Worm (Caenorhabditis elegans) whole organism, L2 larva: ENCODE data around the gene nspg-10.

ENCODE experiments used
- F13H6.1 ChIP-seq: sonication (generic microtip); optimal IDR thresholded peaks from 2 replicates; lab custom pipeline; 2016; ENCODE audit warnings: missing genetic modification characterization, missing compliant biosample characterization
- ceh-82 ChIP-seq: fragments of 150-350 bp; optimal IDR thresholded peaks from 2 replicates; lab custom pipeline; 2014; ENCODE audit warnings: missing biosample characterization, missing genetic modification characterization
- lin-13 ChIP-seq: fragments of 150-350 bp; optimal IDR thresholded peaks from 2 replicates; lab custom pipeline; 2014; ENCODE audit warnings: missing biosample characterization, missing genetic modification reagents, missing genetic modification characterization
- mab-5 ChIP-seq: fragments of 150-350 bp; optimal IDR thresholded peaks from 2 replicates; lab custom pipeline; 2014; ENCODE audit warnings: missing biosample characterization, missing genetic modification characterization
- skn-1 ChIP-seq: sonication (generic microtip); optimal IDR thresholded peaks from 2 replicates; lab custom pipeline; 2017; ENCODE audit warnings: missing biosample characterization, missing genetic modification characterization
- snpc-4 ChIP-seq: fragments of 150-350 bp; optimal IDR thresholded peaks from 2 replicates; lab custom pipeline; 2014; ENCODE audit warnings: missing biosample characterization, missing genetic modification characterization
- unc-39 ChIP-seq: fragments of 150-350 bp; optimal IDR thresholded peaks from 2 replicates; lab custom pipeline; 2014; ENCODE audit warnings: missing biosample characterization, missing genetic modification characterization
- unc-62 ChIP-seq: fragments of 150-350 bp; optimal IDR thresholded peaks from 2 replicates; lab custom pipeline; 2014; ENCODE audit warnings: missing biosample characterization, missing genetic modification reagents, missing genetic modification characterization
- ztf-11 ChIP-seq: sonication (generic microtip); optimal IDR thresholded peaks from 2 replicates; lab custom pipeline; 2017; ENCODE audit warnings: missing biosample characterization, missing genetic modification characterization

DNA sequence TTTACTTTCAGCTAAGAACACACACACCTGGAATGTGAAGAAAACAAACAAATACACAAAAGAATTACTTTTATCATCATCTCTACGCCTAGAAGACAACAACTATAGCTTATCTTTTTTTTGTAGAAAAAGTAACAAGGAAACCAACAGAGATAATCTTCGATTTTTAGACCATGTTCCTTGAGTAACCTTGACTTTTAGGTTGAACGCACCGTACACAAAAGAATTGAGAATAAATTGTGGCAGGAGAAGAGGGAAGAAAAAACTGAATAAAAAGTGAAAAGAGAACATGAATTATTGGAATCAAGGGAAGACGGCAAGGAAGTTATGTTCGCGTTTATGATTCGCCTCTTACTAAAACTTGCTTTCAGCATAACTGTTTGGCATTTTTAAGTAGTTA lies 35.4 kb downstream of the nspg-10 start:
- TF ChIP-seq ceh-82 (no peak), F13H6.1 (tag; lab: Kevin White, UChicago) (no peak), snpc-4 (tag; lab: Kevin White, UChicago) (no peak), unc-39 (tag; lab: Kevin White, UChicago) (no peak), unc-62 (no peak), lin-13 (no peak), ztf-11 (tag; lab: Kevin White, UChicago) (no peak), mab-5 (tag; lab: Kevin White, UChicago) (no peak), skn-1 (tag; lab: Kevin White, UChicago) (no peak)
